Fruit fly (Drosophila melanogaster) Kc167 (cell line): ENCODE data around the gene CG10853.

Source experiments
- Sin3A ChIP-seq: fragments of >200 bp; optimal IDR thresholded peaks from 2 replicates; lab custom pipeline; 2018; ENCODE audit warnings: missing external identifiers
- h ChIP-seq: fragments of >200 bp; optimal IDR thresholded peaks from 3 replicates; lab custom pipeline; 2018; ENCODE audit warnings: missing external identifiers
- psq ChIP-seq: fragments of >200 bp; optimal IDR thresholded peaks from 2 replicates; lab custom pipeline; 2017; ENCODE audit warnings: missing external identifiers

DNA sequence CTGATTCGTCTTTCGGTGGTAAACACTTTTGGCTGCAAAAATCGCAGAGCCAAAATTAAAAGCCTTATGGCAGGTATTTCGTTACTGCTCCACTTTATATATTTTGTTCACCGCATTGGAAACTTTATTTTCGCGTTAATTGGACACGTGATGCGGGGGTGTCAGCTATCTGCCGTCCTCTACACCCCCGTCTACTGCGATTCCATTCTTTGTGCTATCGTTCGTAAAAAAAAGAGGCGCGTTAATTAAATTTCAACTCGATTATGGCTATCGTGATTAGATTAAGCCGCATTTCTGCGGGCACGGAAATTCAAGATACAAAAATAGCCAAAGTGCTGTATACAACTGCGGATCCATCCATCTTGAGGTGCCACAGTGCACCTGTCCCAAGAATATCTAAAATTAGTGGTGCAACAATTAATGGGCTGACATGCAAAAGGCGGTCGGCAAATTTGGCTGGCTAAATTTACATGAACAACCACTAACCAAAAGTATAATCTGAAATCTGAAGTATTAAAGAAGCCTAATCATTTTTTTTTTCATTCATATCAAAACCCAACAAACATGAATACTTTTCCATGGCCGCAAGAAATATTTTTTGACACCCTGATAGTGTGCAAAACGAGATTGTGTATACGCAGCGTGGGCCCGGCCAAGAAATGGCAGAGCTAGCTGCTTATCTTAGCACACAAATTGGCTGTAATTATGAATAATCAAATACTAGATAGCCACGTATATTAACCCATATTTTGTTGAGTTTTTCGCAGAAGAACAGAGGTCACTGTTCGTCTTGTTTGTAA lies 17.5 kb upstream of the CG10853 start:
- TF ChIP-seq psq (lab: Kevin White, UChicago), result no peak
- TF ChIP-seq Sin3A (lab: Kevin White, UChicago), result no peak
- no peak for TF ChIP-seq h (lab: Kevin White, UChicago)
